Worm (Caenorhabditis elegans) whole organism, L3 larva: Measurements from ENCODE around the gene sfrp-1.

Experiments
- aly-2 ChIP-seq: fragments of 150-350 bp; optimal IDR thresholded peaks from 2 replicates; lab custom pipeline; 2014; ENCODE audit warnings: missing biosample characterization, missing genetic modification characterization
- ceh-16 ChIP-seq: sonication (generic microtip); optimal IDR thresholded peaks from 2 replicates; lab custom pipeline; 2017; ENCODE audit warnings: missing biosample characterization, missing genetic modification characterization
- fkh-10 ChIP-seq: sonication (generic microtip); optimal IDR thresholded peaks from 2 replicates; lab custom pipeline; 2017; ENCODE audit warnings: missing biosample characterization, missing genetic modification reagents, missing genetic modification characterization
- jun-1 ChIP-seq: fragments of 150-350 bp; optimal IDR thresholded peaks from 2 replicates; lab custom pipeline; 2014; ENCODE audit warnings: missing biosample characterization, missing genetic modification reagents, missing genetic modification characterization
- lin-39 ChIP-seq: fragments of 150-350 bp; optimal IDR thresholded peaks from 2 replicates; lab custom pipeline; 2018; ENCODE audit warnings: missing biosample characterization, missing genetic modification reagents, missing genetic modification characterization
- nfya-1 ChIP-seq: sonication (generic microtip); optimal IDR thresholded peaks from 2 replicates; lab custom pipeline; 2017; ENCODE audit warnings: missing genetic modification characterization, mild to moderate bottlenecking, missing compliant biosample characterization, antibody characterized with exemption, moderate library complexity; ENCODE audit not compliant: insufficient read depth
- nhr-76 ChIP-seq: fragments of 150-350 bp; sonication (generic microtip); optimal IDR thresholded peaks from 5 replicates; lab custom pipeline; 2014; ENCODE audit warnings: missing biosample characterization, missing genetic modification characterization
- nhr-77 ChIP-seq: fragments of 150-350 bp; optimal IDR thresholded peaks from 2 replicates; lab custom pipeline; 2014; ENCODE audit warnings: missing biosample characterization, missing genetic modification characterization
- pqm-1 ChIP-seq: fragments of 150-350 bp; optimal IDR thresholded peaks from 2 replicates; lab custom pipeline; 2017; ENCODE audit warnings: missing biosample characterization, missing genetic modification characterization, inconsistent platforms
- snpc-4 ChIP-seq: fragments of 150-350 bp; optimal IDR thresholded peaks from 2 replicates; lab custom pipeline; 2014; ENCODE audit warnings: missing biosample characterization, missing genetic modification characterization
- ztf-4 ChIP-seq: fragments of 150-350 bp; optimal IDR thresholded peaks from 2 replicates; lab custom pipeline; 2014; ENCODE audit warnings: missing biosample characterization, missing genetic modification characterization

- no peak for TF ChIP-seq jun-1 (tag; lab: Kevin White, UChicago)
- TF ChIP-seq ztf-4: no peak
- TF ChIP-seq fkh-10 (GFP tag; lab: Kevin White, UChicago): no peak
- no peak for TF ChIP-seq nhr-77 (tag; lab: Kevin White, UChicago)
- peak; percentile 21 for TF ChIP-seq snpc-4
- no peak for TF ChIP-seq ceh-16 (tag; lab: Kevin White, UChicago)
- TF ChIP-seq pqm-1 (tag; lab: Kevin White, UChicago): peak; percentile 61
- no peak for TF ChIP-seq aly-2 (tag; lab: Kevin White, UChicago)
- no peak for TF ChIP-seq nhr-76 (tag; lab: Kevin White, UChicago)
- no peak for TF ChIP-seq nfya-1 (tag; lab: Kevin White, UChicago)
- no peak for TF ChIP-seq lin-39
Measured at ce11 chrIV:6432375-6432774, 30.1 kb upstream of the sfrp-1 start.
